Fruit fly (Drosophila melanogaster) whole organism, embryonic: Measurements from ENCODE around the gene CG13096.
A peak's percentile ranks its signal among the peaks of the same experiment; 100 is the strongest.

Experiments
- Abd-B ChIP-seq: fragments of 200-800 bp; sonication (Bioruptor generic); optimal IDR thresholded peaks from 2 replicates; lab custom pipeline; 2018; ENCODE audit warnings: missing biosample characterization, mild to moderate bottlenecking, missing genetic modification characterization, moderate library complexity
- Atf6 ChIP-seq: fragments of 200-800 bp; sonication (Bioruptor generic); IDR thresholded peaks from 2 replicates; pipeline ENCODE4 v1.3.6; 2022; ENCODE audit warnings: missing biosample characterization, missing genetic modification characterization
- Bteb2 ChIP-seq: fragments of 200-800 bp; sonication (Bioruptor generic); optimal IDR thresholded peaks from 2 replicates; lab custom pipeline; 2016; ENCODE audit warnings: missing biosample characterization, missing genetic modification characterization
- CG10267 ChIP-seq: fragments of 200-800 bp; sonication (Bioruptor generic); optimal IDR thresholded peaks from 2 replicates; lab custom pipeline; 2018; ENCODE audit warnings: missing biosample characterization, mild to moderate bottlenecking, missing genetic modification characterization, moderate library complexity
- CG10274 ChIP-seq: fragments of 200-800 bp; sonication (Bioruptor generic); optimal IDR thresholded peaks from 3 replicates; lab custom pipeline; 2017; ENCODE audit warnings: missing biosample characterization, mild to moderate bottlenecking, missing genetic modification characterization
- CG10431 ChIP-seq: fragments of 200-800 bp; sonication (Bioruptor generic); optimal IDR thresholded peaks from 3 replicates; lab custom pipeline; 2018; ENCODE audit warnings: missing biosample characterization, mild to moderate bottlenecking, missing genetic modification characterization
- CG10543 ChIP-seq: fragments of 200-800 bp; sonication (Bioruptor generic); optimal IDR thresholded peaks from 3 replicates; lab custom pipeline; 2017; ENCODE audit warnings: missing biosample characterization, mild to moderate bottlenecking, missing genetic modification characterization, moderate library complexity
- CG11456 ChIP-seq: fragments of 200-800 bp; sonication (Bioruptor generic); IDR thresholded peaks from 3 replicates; pipeline ENCODE4 v1.3.6; 2022; ENCODE audit warnings: missing biosample characterization, missing genetic modification characterization
- CG12744 ChIP-seq: fragments of 200-800 bp; sonication (Bioruptor generic); optimal IDR thresholded peaks from 2 replicates; lab custom pipeline; 2016; ENCODE audit warnings: missing biosample characterization, missing genetic modification characterization
- CG13775 ChIP-seq: fragments of 200-800 bp; sonication (Bioruptor generic); optimal IDR thresholded peaks from 3 replicates; lab custom pipeline; 2017; ENCODE audit warnings: missing biosample characterization, mild to moderate bottlenecking, missing genetic modification characterization
- CG13894 ChIP-seq: fragments of 200-800 bp; sonication (Bioruptor generic); optimal IDR thresholded peaks from 3 replicates; lab custom pipeline; 2018; ENCODE audit warnings: missing biosample characterization, mild to moderate bottlenecking, missing genetic modification characterization, moderate library complexity
- CG15696 ChIP-seq: fragments of 200-800 bp; sonication (Bioruptor generic); optimal IDR thresholded peaks from 2 replicates; lab custom pipeline; 2019; ENCODE audit warnings: missing biosample characterization, mild to moderate bottlenecking, missing genetic modification characterization, moderate library complexity
- CG16779 ChIP-seq: fragments of 200-800 bp; sonication (Bioruptor generic); IDR thresholded peaks from 2 replicates; pipeline ENCODE4 v1.3.6; 2022; ENCODE audit warnings: missing biosample characterization, missing genetic modification characterization
- CG17328 ChIP-seq: fragments of 200-800 bp; sonication (Bioruptor generic); IDR thresholded peaks from 2 replicates; pipeline ENCODE4 v1.3.6; 2022; ENCODE audit warnings: missing biosample characterization, missing genetic modification characterization
- CG30431 ChIP-seq: fragments of 200-800 bp; sonication (Bioruptor generic); optimal IDR thresholded peaks from 2 replicates; lab custom pipeline; 2017; ENCODE audit warnings: missing biosample characterization, missing genetic modification characterization
- CG32532 ChIP-seq: fragments of 200-800 bp; sonication (Bioruptor generic); IDR thresholded peaks from 2 replicates; pipeline ENCODE4 v1.3.6; 2022; ENCODE audit warnings: missing biosample characterization, missing genetic modification characterization
- CG3407 ChIP-seq: fragments of 200-800 bp; sonication (Bioruptor generic); optimal IDR thresholded peaks from 2 replicates; lab custom pipeline; 2018; ENCODE audit warnings: missing biosample characterization, mild to moderate bottlenecking, missing genetic modification characterization
- CG34422 ChIP-seq: fragments of 200-800 bp; sonication (Bioruptor generic); IDR thresholded peaks from 3 replicates; pipeline ENCODE4 v1.3.6; 2022; ENCODE audit warnings: missing biosample characterization, missing genetic modification characterization
- CG3838 ChIP-seq: fragments of 200-800 bp; sonication (Bioruptor generic); optimal IDR thresholded peaks from 3 replicates; lab custom pipeline; 2016; ENCODE audit warnings: missing biosample characterization, missing genetic modification characterization
- CG4360 ChIP-seq: fragments of 200-800 bp; sonication (Bioruptor generic); IDR thresholded peaks from 2 replicates; pipeline ENCODE4 v1.3.6; 2022; ENCODE audit warnings: missing biosample characterization, missing genetic modification characterization
- CG5245 ChIP-seq: fragments of 200-800 bp; sonication (Bioruptor generic); optimal IDR thresholded peaks from 3 replicates; lab custom pipeline; 2016; ENCODE audit warnings: missing biosample characterization, missing genetic modification characterization
- CG5953 ChIP-seq: fragments of 200-800 bp; sonication (Bioruptor generic); IDR thresholded peaks from 2 replicates; pipeline ENCODE4 v1.3.6; 2022; ENCODE audit warnings: missing biosample characterization, missing genetic modification characterization
- CG9727 ChIP-seq: fragments of 200-800 bp; sonication (Bioruptor generic); optimal IDR thresholded peaks from 3 replicates; lab custom pipeline; 2017; ENCODE audit warnings: missing biosample characterization, mild to moderate bottlenecking, missing genetic modification characterization
- Chrac-16 ChIP-seq: fragments of 200-800 bp; sonication (Bioruptor generic); optimal IDR thresholded peaks from 3 replicates; lab custom pipeline; 2016; ENCODE audit warnings: missing biosample characterization, missing genetic modification characterization
- Deaf1 ChIP-seq: fragments of 200-800 bp; optimal IDR thresholded peaks from 3 replicates; lab custom pipeline; 2019; ENCODE audit warnings: missing biosample characterization, mild to moderate bottlenecking, missing genetic modification characterization, moderate library complexity
- Dref ChIP-seq: fragments of 200-800 bp; sonication (Bioruptor generic); IDR thresholded peaks from 2 replicates; pipeline ENCODE4 v1.3.6; 2022; ENCODE audit warnings: missing biosample characterization, missing genetic modification characterization
- Myb ChIP-seq: fragments of 200-800 bp; sonication (Bioruptor generic); optimal IDR thresholded peaks from 2 replicates; lab custom pipeline; 2016; ENCODE audit warnings: missing biosample characterization, missing genetic modification characterization
- NC2α ChIP-seq: fragments of 200-800 bp; sonication (Bioruptor generic); optimal IDR thresholded peaks from 2 replicates; lab custom pipeline; 2016; ENCODE audit warnings: missing biosample characterization, missing genetic modification characterization
- Poxn ChIP-seq: fragments of 200-800 bp; sonication (Bioruptor generic); IDR thresholded peaks from 2 replicates; pipeline ENCODE4 v1.3.6; 2022; ENCODE audit warnings: missing biosample characterization, missing genetic modification characterization
- Rfx ChIP-seq: fragments of 200-800 bp; sonication (Bioruptor generic); IDR thresholded peaks from 2 replicates; pipeline ENCODE4 v1.3.6; 2022; ENCODE audit warnings: missing biosample characterization, missing genetic modification characterization
- Rx ChIP-seq: fragments of 200-800 bp; sonication (Bioruptor generic); IDR thresholded peaks from 2 replicates; pipeline ENCODE4 v1.3.6; 2022; ENCODE audit warnings: missing biosample characterization, missing genetic modification characterization
- Sry-β ChIP-seq: fragments of 200-800 bp; sonication (Bioruptor generic); optimal IDR thresholded peaks from 2 replicates; lab custom pipeline; 2018; ENCODE audit warnings: missing biosample characterization, mild to moderate bottlenecking, missing genetic modification characterization, moderate library complexity
- TFAM ChIP-seq: fragments of 200-800 bp; sonication (Bioruptor generic); optimal IDR thresholded peaks from 2 replicates; lab custom pipeline; 2017; ENCODE audit warnings: missing biosample characterization, missing genetic modification characterization, inconsistent platforms
- Usf ChIP-seq: fragments of 200-800 bp; sonication (Bioruptor generic); optimal IDR thresholded peaks from 2 replicates; lab custom pipeline; 2017; ENCODE audit warnings: missing genotype, missing biosample characterization, missing genetic modification characterization
- ab ChIP-seq: fragments of 200-800 bp; sonication (Bioruptor generic); optimal IDR thresholded peaks from 2 replicates; lab custom pipeline; 2016; ENCODE audit warnings: missing biosample characterization, missing genetic modification characterization
- br ChIP-seq: fragments of >200 bp; optimal IDR thresholded peaks from 2 replicates; lab custom pipeline; 2017
- crp ChIP-seq, 2 experiments: fragments of 200-800 bp; sonication (Bioruptor generic); optimal IDR thresholded peaks; 2 replicates in 1 of 2; 3 replicates in 1 of 2; lab custom pipeline; 2017; ENCODE audit warnings: missing biosample characterization in 2 of 2, missing genetic modification characterization in 2 of 2, mild to moderate bottlenecking in 1 of 2, moderate library complexity in 1 of 2
- dpn ChIP-seq, 2 experiments: fragments of 200-800 bp; sonication (Bioruptor generic); optimal IDR thresholded peaks; 3 replicates each; lab custom pipeline; 2016; ENCODE audit warnings: missing biosample characterization in 2 of 2, missing genetic modification characterization in 2 of 2
- fd3F ChIP-seq: fragments of 200-800 bp; sonication (Bioruptor generic); optimal IDR thresholded peaks from 2 replicates; lab custom pipeline; 2018; ENCODE audit warnings: missing biosample characterization, mild to moderate bottlenecking, missing genetic modification characterization, moderate library complexity
- grau ChIP-seq: fragments of 200-800 bp; optimal IDR thresholded peaks from 3 replicates; lab custom pipeline; 2019; ENCODE audit warnings: missing biosample characterization, mild to moderate bottlenecking, missing genetic modification characterization, moderate library complexity
- hb ChIP-seq: fragments of 200-800 bp; sonication (Bioruptor generic); IDR thresholded peaks from 3 replicates; pipeline ENCODE4 v1.3.6; 2022; ENCODE audit warnings: missing biosample characterization, missing genetic modification characterization; ENCODE audit not compliant: partially characterized antibody
- kah ChIP-seq: fragments of 200-800 bp; sonication (Bioruptor generic); optimal IDR thresholded peaks from 2 replicates; lab custom pipeline; 2018; ENCODE audit warnings: missing biosample characterization, mild to moderate bottlenecking, missing genetic modification characterization
- ken ChIP-seq: fragments of 200-800 bp; sonication (Bioruptor generic); IDR thresholded peaks from 3 replicates; pipeline ENCODE4 v1.3.6; 2022; ENCODE audit warnings: missing biosample characterization, missing genetic modification characterization
- scrt ChIP-seq: fragments of 200-800 bp; sonication (Bioruptor generic); optimal IDR thresholded peaks from 2 replicates; lab custom pipeline; 2018; ENCODE audit warnings: missing biosample characterization, mild to moderate bottlenecking, missing genetic modification characterization, moderate library complexity
- slbo ChIP-seq: fragments of 200-800 bp; sonication (Bioruptor generic); IDR thresholded peaks from 2 replicates; pipeline ENCODE4 v1.3.6; 2022; ENCODE audit warnings: missing biosample characterization, missing genetic modification characterization
- tap ChIP-seq: fragments of 200-800 bp; optimal IDR thresholded peaks from 3 replicates; lab custom pipeline; 2019; ENCODE audit warnings: missing biosample characterization, mild to moderate bottlenecking, missing genetic modification characterization, moderate library complexity

The CG13096 gene

dm6 chr2L:8514748-8515147, 3.1 kb upstream of the CG13096 start, which contains the start of the genes CG13097 and PIG-U (continued):
- TF ChIP-seq CG15696, result peak; percentile 83
- no peak for TF ChIP-seq NC2α (GFP tag; lab: Kevin White, UChicago)
- TF ChIP-seq CG34422 (GFP tag; lab: Robert Waterston, UW), result peak; percentile 75
- peak; percentile 85 for TF ChIP-seq hb (GFP tag; lab: Robert Waterston, UW)
- TF ChIP-seq Sry-β (GFP tag; lab: Kevin White, UChicago), result peak; percentile 55
- TF ChIP-seq Rx, result peak; percentile 59; the same call in 1 of the 2 replicates
- peak; percentile 65 for TF ChIP-seq Bteb2
- TF ChIP-seq CG4360 (GFP tag; lab: Robert Waterston, UW), result peak; percentile 53; the same call in 1 of the 2 replicates
- TF ChIP-seq tap (tag; lab: Kevin White, UChicago), result peak; percentile 68
- TF ChIP-seq ken, result peak; percentile 84; the same call in 2 of the 3 replicates
- TF ChIP-seq kah, result peak; percentile 59
- TF ChIP-seq CG10543 (GFP tag; lab: Kevin White, UChicago), result peak; percentile 70
- peak; percentile 82 for TF ChIP-seq CG13775 (GFP tag; lab: Kevin White, UChicago)
- TF ChIP-seq ab (GFP tag; lab: Kevin White, UChicago), result no peak
- TF ChIP-seq CG12744 (GFP tag; lab: Kevin White, UChicago), result peak; percentile 67
- TF ChIP-seq Abd-B (GFP tag; lab: Kevin White, UChicago), result peak; percentile 64
- TF ChIP-seq, all 482 proteins: peak for 355

dm6 chr2L:8506729-8507128, 4.9 kb downstream of the CG13096 start, which contains the start of gene Dh31:
Gene Dh31 (minus strand): TSS chr2L:8506845.
- no peak for TF ChIP-seq CG17328 (GFP tag; lab: Robert Waterston, UW)
- no peak for TF ChIP-seq CG3838 (GFP tag; lab: Kevin White, UChicago)
- TF ChIP-seq CG10274 (GFP tag; lab: Kevin White, UChicago), result no peak
- 0 out of 2 replicates have a peak, but pooled peaks have one; percentile 19 for TF ChIP-seq CG5953
- 0 out of 2 replicates have a peak, but pooled peaks have one; percentile 22 for TF ChIP-seq Dref (GFP tag; lab: Robert Waterston, UW)
- TF ChIP-seq Chrac-16, result no peak
- TF ChIP-seq Poxn, result no peak
- no peak for TF ChIP-seq Myb (GFP tag; lab: Kevin White, UChicago)
- TF ChIP-seq br (lab: Kevin White, UChicago), result no peak
- 0 out of 2 replicates have a peak, but pooled peaks have one; percentile 7 for TF ChIP-seq slbo (GFP tag; lab: Robert Waterston, UW)
- no peak for TF ChIP-seq CG3407
- no peak for TF ChIP-seq TFAM (GFP tag; lab: Kevin White, UChicago)
- TF ChIP-seq Atf6 (GFP tag; lab: Robert Waterston, UW), result no peak
- no peak for TF ChIP-seq CG32532 (GFP tag; lab: Robert Waterston, UW)
- TF ChIP-seq CG5245, result no peak
- peak; percentile 27 for TF ChIP-seq CG13894 (tag; lab: Kevin White, UChicago)
- no peak for TF ChIP-seq CG16779 (GFP tag; lab: Robert Waterston, UW)
- TF ChIP-seq CG10267 (tag; lab: Kevin White, UChicago), result no peak
- TF ChIP-seq CG9727 (GFP tag; lab: Kevin White, UChicago), result no peak
- TF ChIP-seq scrt (GFP tag; lab: Kevin White, UChicago), result peak; percentile 73
- TF ChIP-seq Deaf1 (tag; lab: Kevin White, UChicago), result peak; percentile 91
- TF ChIP-seq CG10543 (GFP tag; lab: Kevin White, UChicago), result no peak
- no peak for TF ChIP-seq dpn (GFP tag; optimal IDR thresholded peaks at IDR 0.05; lab: Kevin White, UChicago)
- TF ChIP-seq grau (tag; lab: Kevin White, UChicago), result no peak
- TF ChIP-seq CG11456 (GFP tag; lab: Robert Waterston, UW), result 0 out of 3 replicates have a peak, but pooled peaks have one; percentile 10
- TF ChIP-seq crp (GFP tag; optimal IDR thresholded peaks at IDR 0.05; lab: Kevin White, UChicago), result no peak
- no peak for TF ChIP-seq Usf (GFP tag; lab: Kevin White, UChicago)
- no peak for TF ChIP-seq fd3F (GFP tag; lab: Kevin White, UChicago)
- TF ChIP-seq CG30431 (GFP tag; lab: Kevin White, UChicago), result no peak
- peak; percentile 15; the same call in 1 of the 2 replicates for TF ChIP-seq Rfx (GFP tag; lab: Robert Waterston, UW)
- no peak for TF ChIP-seq CG10431 (GFP tag; lab: Kevin White, UChicago)
- TF ChIP-seq, all 482 proteins: peak for 8
